Worm (Caenorhabditis elegans): ENCODE results near the gene gei-8.

The gei-8 gene

DNA sequence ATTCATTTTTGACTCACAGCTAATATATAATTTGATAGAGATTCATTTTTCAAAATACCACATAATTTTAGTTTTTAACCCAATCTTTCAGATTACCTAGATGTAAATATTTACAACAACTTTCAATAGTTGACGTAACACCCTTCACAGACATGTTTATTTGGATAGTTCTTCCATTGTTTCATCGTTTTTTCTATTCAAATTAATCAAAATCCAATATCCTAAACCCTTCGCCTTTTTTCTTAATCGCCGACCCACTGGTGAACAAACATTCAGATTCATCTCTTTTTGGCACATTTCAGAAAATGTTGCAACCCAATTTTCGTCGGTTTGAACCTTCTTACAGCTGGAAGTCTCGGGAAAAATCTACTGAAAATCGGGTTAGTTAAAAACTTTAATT lies 22.0 kb downstream of the gei-8 start, which contains the start of gene K06H7.1:
Gene K06H7.1, plus strand, starts transcription at position 301 of the 400 bp plus-strand sequence.
- TF ChIP-seq ceh-39 (tag; optimal IDR thresholded peaks at IDR 0.05) (no peak), mls-2 (tag; optimal IDR thresholded peaks at IDR 0.05) (no peak), nhr-2 (tag; optimal IDR thresholded peaks at IDR 0.05) (no peak), flh-1 (GFP tag; optimal IDR thresholded peaks at IDR 0.05) (no peak), unc-62 (GFP tag; optimal IDR thresholded peaks at IDR 0.05) (no peak), ztf-11 (tag; optimal IDR thresholded peaks at IDR 0.05) (no peak), sem-2 (GFP tag; optimal IDR thresholded peaks at IDR 0.05) (no peak), ces-1 (GFP tag; optimal IDR thresholded peaks at IDR 0.05) (no peak), mab-5 (tag; optimal IDR thresholded peaks at IDR 0.05) (no peak), nhr-12 (tag; optimal IDR thresholded peaks at IDR 0.05) (no peak), drap-1 (GFP tag; optimal IDR thresholded peaks at IDR 0.05) (no peak), tbx-8 (GFP tag; optimal IDR thresholded peaks at IDR 0.05) (no peak)

DNA sequence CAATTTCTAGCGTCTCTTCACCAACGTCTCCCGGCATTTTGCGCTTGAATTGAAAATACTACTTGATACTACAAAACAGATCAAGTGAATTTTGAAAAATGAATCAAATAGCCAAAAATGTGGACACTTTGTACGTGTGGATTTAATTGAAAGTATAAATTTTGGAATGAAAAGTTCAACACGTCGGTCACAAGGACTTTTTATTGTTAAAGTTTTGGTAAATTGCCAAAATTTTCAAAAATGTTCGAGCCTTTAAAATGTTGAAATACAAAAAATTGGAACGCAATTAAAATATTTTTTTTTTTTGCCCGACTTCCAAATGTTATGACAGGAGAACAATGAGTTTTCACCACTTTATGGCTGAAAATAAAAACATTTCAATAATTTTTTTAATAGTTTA lies 22.9 kb downstream of the gei-8 start, which contains the start of gene K06H7.8:
Gene K06H7.8, minus strand, starts transcription at position 101 of the 400 bp plus-strand sequence.
- no peak for TF ChIP-seq lin-32 (GFP tag; optimal IDR thresholded peaks at IDR 0.05)
- TF ChIP-seq tbx-8 (GFP tag; optimal IDR thresholded peaks at IDR 0.05) = no peak
- no peak for TF ChIP-seq ceh-39 (tag; optimal IDR thresholded peaks at IDR 0.05)
- TF ChIP-seq nhr-76 (tag; optimal IDR thresholded peaks at IDR 0.05) = no peak
- TF ChIP-seq pha-4 (tag; optimal IDR thresholded peaks at IDR 0.05) = no peak
- no peak for TF ChIP-seq flh-1 (GFP tag; optimal IDR thresholded peaks at IDR 0.05)
- no peak for TF ChIP-seq ceh-43 (GFP tag; optimal IDR thresholded peaks at IDR 0.05)
- no peak for TF ChIP-seq drap-1 (GFP tag; optimal IDR thresholded peaks at IDR 0.05)
- no peak for TF ChIP-seq bed-3 (GFP tag; optimal IDR thresholded peaks at IDR 0.05)

DNA sequence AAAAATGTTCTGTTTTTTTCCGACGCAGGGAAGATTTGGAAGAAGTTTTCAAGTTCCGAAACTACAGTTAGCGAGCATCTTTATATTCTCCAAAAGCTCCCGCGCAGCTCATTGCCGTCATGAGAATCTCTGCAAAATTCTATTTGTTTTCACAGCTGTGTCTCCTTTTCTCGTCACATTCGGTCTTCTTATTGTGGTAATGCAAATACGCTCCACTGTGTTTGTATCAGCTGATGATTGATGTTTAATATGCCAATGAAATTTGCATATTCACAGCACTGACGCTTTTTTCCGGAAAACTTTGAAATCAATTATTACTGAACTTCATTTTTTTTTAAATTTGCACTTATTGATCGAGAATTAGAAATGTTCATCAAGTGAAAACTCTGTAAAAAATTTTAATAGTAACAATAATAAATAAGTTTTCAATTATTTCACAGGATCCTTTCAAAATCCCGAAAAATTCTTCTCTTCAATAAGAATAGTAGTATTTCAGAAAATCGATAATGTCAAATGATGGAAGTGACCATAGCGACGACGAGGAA lies 27.9 kb downstream of the gei-8 start, which contains the start of gene K06H7.2:
Gene K06H7.2, plus strand, starts transcription at position 495 of the 545 bp plus-strand sequence.
- TF ChIP-seq ceh-83 (GFP tag; optimal IDR thresholded peaks at IDR 0.05) = no peak
- TF ChIP-seq elt-1 (tag; optimal IDR thresholded peaks at IDR 0.05; ENCODE audit: borderline replicate concordance, insufficient read depth) = no peak
- no peak for TF ChIP-seq tbx-8 (GFP tag; optimal IDR thresholded peaks at IDR 0.05)
- peak; percentile 53 for TF ChIP-seq hlh-1 (tag; optimal IDR thresholded peaks at IDR 0.05)
- TF ChIP-seq nhr-237 (tag; optimal IDR thresholded peaks at IDR 0.05) = peak; percentile 53
- peak; percentile 91 for TF ChIP-seq ces-1 (GFP tag; optimal IDR thresholded peaks at IDR 0.05)
- no peak for TF ChIP-seq sptf-1 (tag; optimal IDR thresholded peaks at IDR 0.05)
- no peak for TF ChIP-seq lin-13 (tag; optimal IDR thresholded peaks at IDR 0.05)
- TF ChIP-seq ztf-11 (tag; optimal IDR thresholded peaks at IDR 0.05) = no peak
- TF ChIP-seq unc-39 (tag; optimal IDR thresholded peaks at IDR 0.05) = no peak
- TF ChIP-seq drap-1 (GFP tag; optimal IDR thresholded peaks at IDR 0.05) = no peak
- no peak for TF ChIP-seq nhr-2 (tag; optimal IDR thresholded peaks at IDR 0.05)
- no peak for TF ChIP-seq flh-1 (GFP tag; optimal IDR thresholded peaks at IDR 0.05)
- TF ChIP-seq ceh-43 (GFP tag; optimal IDR thresholded peaks at IDR 0.05) = no peak
- TF ChIP-seq lsy-2 (tag; optimal IDR thresholded peaks at IDR 0.05) = peak; percentile 77
- TF ChIP-seq ham-2 (GFP tag; optimal IDR thresholded peaks at IDR 0.05) = no peak
- TF ChIP-seq nhr-28 (tag; optimal IDR thresholded peaks at IDR 0.05) = no peak
- no peak for TF ChIP-seq zip-8 (tag; optimal IDR thresholded peaks at IDR 0.05)
- TF ChIP-seq mep-1 (tag; optimal IDR thresholded peaks at IDR 0.05) = peak; percentile 84
- TF ChIP-seq lin-32 (GFP tag; optimal IDR thresholded peaks at IDR 0.05) = no peak
- TF ChIP-seq bed-3 (GFP tag; optimal IDR thresholded peaks at IDR 0.05) = no peak
- no peak for TF ChIP-seq nhr-12 (tag; optimal IDR thresholded peaks at IDR 0.05)
- TF ChIP-seq ceh-39 (tag; optimal IDR thresholded peaks at IDR 0.05) = no peak
- TF ChIP-seq mab-5 (tag; optimal IDR thresholded peaks at IDR 0.05) = no peak
- no peak for TF ChIP-seq blmp-1 (tag; optimal IDR thresholded peaks at IDR 0.05)
- no peak for TF ChIP-seq M03D4.4 (tag; optimal IDR thresholded peaks at IDR 0.05)
- TF ChIP-seq mls-2 (tag; optimal IDR thresholded peaks at IDR 0.05) = peak; percentile 19
- TF ChIP-seq cnd-1 (tag; optimal IDR thresholded peaks at IDR 0.05) = no peak
- no peak for TF ChIP-seq sem-2 (GFP tag; optimal IDR thresholded peaks at IDR 0.05)
- no peak for TF ChIP-seq nhr-76 (tag; optimal IDR thresholded peaks at IDR 0.05)
- TF ChIP-seq snpc-4 (tag; optimal IDR thresholded peaks at IDR 0.05) = no peak
- peak; percentile 74 for TF ChIP-seq pha-4 (tag; optimal IDR thresholded peaks at IDR 0.05)
- TF ChIP-seq elt-3 (tag; optimal IDR thresholded peaks at IDR 0.05) = no peak
- no peak for TF ChIP-seq unc-120 (tag; optimal IDR thresholded peaks at IDR 0.05; ENCODE audit: poor library complexity, severe bottlenecking)
- peak; percentile 74 for TF ChIP-seq unc-62 (GFP tag; optimal IDR thresholded peaks at IDR 0.05)
